Fruit fly (Drosophila melanogaster): ENCODE results near the gene ppk31.

Gene ppk31

dm6 chr3R:27135692-27136641 lies 27.0 kb upstream of the ppk31 start (continued):
- no peak for TF ChIP-seq CG9817 (tag; optimal IDR thresholded peaks at IDR 0.05)
- peak; percentile 37 for TF ChIP-seq Mad (GFP tag; optimal IDR thresholded peaks at IDR 0.05)
- peak; percentile 71 for TF ChIP-seq Mes4 (GFP tag; optimal IDR thresholded peaks at IDR 0.05)
- TF ChIP-seq CG10147 (GFP tag; optimal IDR thresholded peaks at IDR 0.05) = no peak
- peak; percentile 24 for TF ChIP-seq scrt (GFP tag; optimal IDR thresholded peaks at IDR 0.05)
- TF ChIP-seq corto (GFP tag; optimal IDR thresholded peaks at IDR 0.05) = no peak
- TF ChIP-seq hbn (GFP tag; IDR thresholded peaks at IDR 0.05; ENCODE audit: partially characterized antibody) = no peak
- peak; percentile 78 for TF ChIP-seq CG12744 (GFP tag; optimal IDR thresholded peaks at IDR 0.05)
- peak; percentile 55 for TF ChIP-seq CG4707 (GFP tag; optimal IDR thresholded peaks at IDR 0.05)
- no peak for TF ChIP-seq BEAF-32 (GFP tag; optimal IDR thresholded peaks at IDR 0.05)
- TF ChIP-seq CG6791 (GFP tag; IDR thresholded peaks at IDR 0.05; ENCODE audit: partially characterized antibody) = no peak
- TF ChIP-seq Ets65A (GFP tag) = no peak
- no peak for TF ChIP-seq CG3726 (GFP tag; IDR thresholded peaks at IDR 0.05)
- no peak for TF ChIP-seq CG13287 (GFP tag; IDR thresholded peaks at IDR 0.05; ENCODE audit: partially characterized antibody)
- peak; percentile 56 for TF ChIP-seq CG12942 (GFP tag; optimal IDR thresholded peaks at IDR 0.05)
- peak; percentile 56 for TF ChIP-seq CG7839 (tag; optimal IDR thresholded peaks at IDR 0.05)
- peak in 1 of 2 experiments; percentile 55 for TF ChIP-seq Hr78 (GFP tag; optimal IDR thresholded peaks at IDR 0.05)
- peak; percentile 62; the same call in 1 of the 2 replicates for TF ChIP-seq sim (GFP tag; IDR thresholded peaks at IDR 0.05)
- peak; percentile 64 for TF ChIP-seq Awh (GFP tag; IDR thresholded peaks at IDR 0.05)
- TF ChIP-seq klu (GFP tag; IDR thresholded peaks at IDR 0.05) = no peak
- peak; percentile 40 for TF ChIP-seq psq (GFP tag; optimal IDR thresholded peaks at IDR 0.05)
- peak in 1 of 2 experiments; percentile 9 for TF ChIP-seq crp (GFP tag; optimal IDR thresholded peaks at IDR 0.05)
- no peak for TF ChIP-seq ap (GFP tag; IDR thresholded peaks at IDR 0.05)
- TF ChIP-seq Dip3 (GFP tag; optimal IDR thresholded peaks at IDR 0.05) = no peak
- TF ChIP-seq CG1647 (GFP tag; optimal IDR thresholded peaks at IDR 0.05) = peak; percentile 33
- peak; percentile 52 for TF ChIP-seq Bdp1 (GFP tag; optimal IDR thresholded peaks at IDR 0.05)
- peak; percentile 58 for TF ChIP-seq Bteb2 (GFP tag; optimal IDR thresholded peaks at IDR 0.05)
- no peak for TF ChIP-seq CG34376 (GFP tag; optimal IDR thresholded peaks at IDR 0.05)
- TF ChIP-seq sd (tag; optimal IDR thresholded peaks at IDR 0.05) = no peak
- peak; percentile 17; the same call in 1 of the 3 replicates for TF ChIP-seq dysf (GFP tag; IDR thresholded peaks at IDR 0.05)
- no peak for TF ChIP-seq Ssrp (tag; optimal IDR thresholded peaks at IDR 0.05)
- TF ChIP-seq CG6272 (GFP tag; IDR thresholded peaks at IDR 0.05) = no peak
- TF ChIP-seq CG1832 (GFP tag; optimal IDR thresholded peaks at IDR 0.05) = no peak
- TF ChIP-seq hkb (optimal IDR thresholded peaks at IDR 0.05) = no peak
- peak; percentile 61; the same call in 1 of the 2 replicates for TF ChIP-seq hkb (GFP tag; IDR thresholded peaks at IDR 0.05)
- no peak for TF ChIP-seq CG9932 (GFP tag; IDR thresholded peaks at IDR 0.05)
- peak; percentile 13 for TF ChIP-seq maf-S (GFP tag; optimal IDR thresholded peaks at IDR 0.05)
- peak; percentile 22 for TF ChIP-seq CG10565 (GFP tag; optimal IDR thresholded peaks at IDR 0.05)
- TF ChIP-seq HHEX (GFP tag; optimal IDR thresholded peaks at IDR 0.05) = peak; percentile 69
- peak; percentile 65; the same call in 2 of the 3 replicates for TF ChIP-seq CG17361 (GFP tag; IDR thresholded peaks at IDR 0.05)
- TF ChIP-seq pfk (GFP tag; optimal IDR thresholded peaks at IDR 0.05) = peak; percentile 21
- TF ChIP-seq CrebB (tag; optimal IDR thresholded peaks at IDR 0.05) = peak; percentile 76
- TF ChIP-seq bsh (GFP tag; optimal IDR thresholded peaks at IDR 0.05) = peak in 1 of 2 experiments; percentile 73
- no peak for TF ChIP-seq H2.0 (GFP tag; IDR thresholded peaks at IDR 0.05)
- no peak for TF ChIP-seq knrl (GFP tag; IDR thresholded peaks at IDR 0.05; ENCODE audit: partially characterized antibody)
- TF ChIP-seq CG4730 (GFP tag; IDR thresholded peaks at IDR 0.05) = 0 out of 2 replicates have a peak, but pooled peaks have one; percentile 9
- TF ChIP-seq HLH4C (GFP tag; IDR thresholded peaks at IDR 0.05; ENCODE audit: partially characterized antibody) = no peak
